Worm (Caenorhabditis elegans): Measurements from ENCODE around the gene R12B2.8.

The R12B2.8 gene

ce11 chrIII:5855637-5856179, 32.0 kb downstream of the R12B2.8 start, which contains the start of the genes cct-6 and alh-9 (continued):
- peak; percentile 14; the same call in 1 of the 2 replicates for TF ChIP-seq pha-4 (GFP tag; IDR thresholded peaks at IDR 0.05)
- peak; percentile 93 for TF ChIP-seq pha-4 (tag; optimal IDR thresholded peaks at IDR 0.05)
- TF ChIP-seq unc-39 (tag; optimal IDR thresholded peaks at IDR 0.05) = no peak
- TF ChIP-seq F44E2.7 (GFP tag; IDR thresholded peaks at IDR 0.05) = no peak

- TF ChIP-seq snpc-4 (tag; optimal IDR thresholded peaks at IDR 0.05) = no peak
- peak; percentile 39 for TF ChIP-seq ama-1 (optimal IDR thresholded peaks at IDR 0.05)
Observed at ce11 chrIII:5859008-5859407, 35.3 kb downstream of the R12B2.8 start, which contains the start of gene dpf-4. TSS of gene dpf-4 (plus strand) at chrIII:5859308.

DNA sequence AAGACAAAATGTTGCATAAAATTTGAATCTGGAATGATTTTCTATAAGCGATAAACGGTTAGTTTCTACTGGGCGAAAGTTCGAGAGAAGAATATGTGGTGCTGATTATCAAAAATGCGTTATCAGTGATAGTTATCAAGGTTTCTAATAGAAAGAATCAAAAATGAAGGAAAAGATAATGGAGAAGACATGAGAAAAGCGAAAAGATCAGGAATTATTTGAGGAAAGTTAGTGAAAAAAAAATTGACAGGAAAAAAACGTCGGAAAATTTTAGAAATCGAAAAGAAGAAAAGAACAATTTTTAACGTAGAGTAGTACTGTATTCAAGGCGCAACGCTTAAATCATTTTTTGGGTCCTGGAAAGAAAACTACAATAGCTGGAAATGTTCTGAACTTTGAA, 40.1 kb downstream of the R12B2.8 start, which contains the start of gene dnpp-1:
Gene dnpp-1, minus strand, starts transcription at position 30 of the 400 bp plus-strand sequence.
- TF ChIP-seq ZK337.2 (GFP tag; IDR thresholded peaks at IDR 0.05) = no peak
- TF ChIP-seq dmd-6 (GFP tag; IDR thresholded peaks at IDR 0.05) = peak; percentile 49; the same call in 1 of the 2 replicates
- TF ChIP-seq daf-16 (GFP tag; optimal IDR thresholded peaks at IDR 0.05) = no peak
- TF ChIP-seq daf-16 (tag; optimal IDR thresholded peaks at IDR 0.05) = peak; percentile 48
- TF ChIP-seq lsy-2 (tag; optimal IDR thresholded peaks at IDR 0.05) = no peak
- peak; percentile 71 for TF ChIP-seq dve-1 (tag; optimal IDR thresholded peaks at IDR 0.05; ENCODE audit: insufficient read depth)
- TF ChIP-seq saeg-2 (GFP tag; IDR thresholded peaks at IDR 0.05) = no peak
- TF ChIP-seq pqm-1 (tag; optimal IDR thresholded peaks at IDR 0.05) = peak; percentile 97
- TF ChIP-seq nhr-28 (tag; optimal IDR thresholded peaks at IDR 0.05) = peak; percentile 41
- TF ChIP-seq hlh-11 (tag; optimal IDR thresholded peaks at IDR 0.05) = peak; percentile 39
- no peak for TF ChIP-seq hmg-1.1 (GFP tag; IDR thresholded peaks at IDR 0.05)

DNA sequence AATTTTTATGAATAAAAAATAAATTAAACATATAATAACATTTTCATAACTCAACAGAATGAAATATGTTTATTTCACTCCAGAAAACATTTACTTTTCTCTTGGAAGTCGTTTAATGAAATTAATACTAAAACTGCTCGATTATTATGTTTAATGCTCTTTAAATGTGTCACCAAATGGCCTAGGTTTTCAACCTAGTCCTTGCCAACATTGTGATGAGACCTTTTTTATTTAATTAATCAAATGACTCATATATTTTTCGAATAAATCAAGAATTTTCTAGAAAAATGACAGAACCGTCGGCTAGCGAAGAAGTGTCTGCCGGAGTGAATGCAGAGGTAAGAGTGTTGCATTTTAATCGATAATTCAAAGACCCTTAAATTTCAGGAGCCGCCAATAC, 40.6 kb downstream of the R12B2.8 start, which contains the start of gene rabn-5:
Gene rabn-5, plus strand, starts transcription at position 284 of the 400 bp plus-strand sequence.
- no peak for TF ChIP-seq daf-16 (GFP tag; optimal IDR thresholded peaks at IDR 0.05)
- TF ChIP-seq daf-16 (tag; optimal IDR thresholded peaks at IDR 0.05) = no peak
- peak; percentile 64 for TF ChIP-seq mes-2 (tag; optimal IDR thresholded peaks at IDR 0.05; ENCODE audit: poor library complexity, severe bottlenecking)
- TF ChIP-seq duxl-1 (tag; optimal IDR thresholded peaks at IDR 0.05; ENCODE audit: poor library complexity) = no peak
- TF ChIP-seq hlh-30 (tag; optimal IDR thresholded peaks at IDR 0.05; ENCODE audit: insufficient read depth) = peak; percentile 40

- TF ChIP-seq nhr-237 (tag; optimal IDR thresholded peaks at IDR 0.05) (no peak), ceh-20 (GFP tag; IDR thresholded peaks at IDR 0.05) (no peak), egl-27 (tag; optimal IDR thresholded peaks at IDR 0.05) (no peak), aha-1 (tag) (peak; percentile 58), ceh-28 (tag; optimal IDR thresholded peaks at IDR 0.05) (no peak), lin-1 (GFP tag; IDR thresholded peaks at IDR 0.05) (no peak), nhr-25 (tag; optimal IDR thresholded peaks at IDR 0.05; ENCODE audit: borderline replicate concordance, insufficient read depth) (no peak), ZK337.2 (GFP tag; IDR thresholded peaks at IDR 0.05) (no peak)
Observed at ce11 chrIII:5868401-5868800, 44.7 kb downstream of the R12B2.8 start, which contains the start of gene eng-1. TSS of gene eng-1 (minus strand) at chrIII:5868501.

DNA sequence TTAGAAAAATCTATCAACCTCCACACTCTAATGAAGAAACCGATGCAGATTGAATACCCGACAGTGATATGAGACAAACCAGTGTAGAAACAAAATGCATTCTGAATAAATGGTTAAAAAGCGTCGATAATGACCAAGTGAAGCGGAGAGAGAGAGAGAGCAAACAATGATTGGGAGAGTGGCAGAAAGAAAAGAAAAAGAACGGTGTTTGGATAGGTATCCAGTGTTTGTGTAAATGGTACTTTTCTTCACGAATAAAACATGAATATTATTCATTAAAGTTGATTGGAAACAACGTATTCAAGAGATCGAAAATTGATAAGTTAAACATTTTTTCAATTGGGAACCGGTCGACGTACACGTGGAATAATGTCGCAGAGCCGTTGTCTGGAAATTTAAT, 45.7 kb downstream of the R12B2.8 start, which contains the start of gene F01F1.15:
Gene F01F1.15, minus strand, starts transcription at position 101 of the 400 bp plus-strand sequence.
- no peak for TF ChIP-seq zip-11 (GFP tag; IDR thresholded peaks at IDR 0.05)

DNA sequence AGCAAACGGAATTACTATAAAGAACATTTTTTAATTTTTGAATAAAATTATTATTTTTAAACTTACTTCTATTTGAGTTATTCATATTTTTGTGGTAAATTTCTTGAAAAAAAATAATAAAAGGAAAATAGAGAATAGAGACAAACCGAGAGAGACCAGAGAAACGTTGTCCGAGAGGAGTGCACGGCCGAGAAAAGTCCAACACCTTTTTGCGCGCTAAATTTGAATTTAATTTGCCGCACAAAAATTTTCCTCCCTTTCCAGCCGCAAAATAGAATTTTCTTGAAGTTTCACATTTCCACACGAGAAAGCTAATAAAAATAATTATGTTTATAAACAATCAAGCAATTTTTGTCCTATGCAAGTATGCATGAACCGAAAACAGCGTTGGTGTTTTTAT, 48.0 kb downstream of the R12B2.8 start, which contains the start of the genes F01F1.11 and F01F1.3:
Gene F01F1.11, minus strand, starts transcription at position 118 of the 400 bp plus-strand sequence.
Gene F01F1.3, plus strand, starts transcription at position 179 of the 400 bp plus-strand sequence.
- peak; percentile 99 for TF ChIP-seq mes-2 (tag; optimal IDR thresholded peaks at IDR 0.05; ENCODE audit: poor library complexity, severe bottlenecking)
- TF ChIP-seq unc-130 (GFP tag; optimal IDR thresholded peaks at IDR 0.05) = peak; percentile 83
- TF ChIP-seq lin-13 (GFP tag; optimal IDR thresholded peaks at IDR 0.05) = peak; percentile 26
- TF ChIP-seq hlh-30 (tag; optimal IDR thresholded peaks at IDR 0.05; ENCODE audit: insufficient read depth) = peak; percentile 53
- TF ChIP-seq dve-1 (tag; optimal IDR thresholded peaks at IDR 0.05; ENCODE audit: insufficient read depth) = peak; percentile 75
- TF ChIP-seq daf-16 (GFP tag; optimal IDR thresholded peaks at IDR 0.05) = no peak
- peak; percentile 18 for TF ChIP-seq daf-16 (tag; optimal IDR thresholded peaks at IDR 0.05)
- TF ChIP-seq T20F7.1 (GFP tag; optimal IDR thresholded peaks at IDR 0.05) = peak; percentile 61
- peak; percentile 72 for TF ChIP-seq lin-38 (GFP tag; IDR thresholded peaks at IDR 0.05)
- TF ChIP-seq nhr-28 (tag; optimal IDR thresholded peaks at IDR 0.05) = peak; percentile 41
- TF ChIP-seq pha-4 (GFP tag; IDR thresholded peaks at IDR 0.05) = 0 out of 2 replicates have a peak, but pooled peaks have one; percentile 21
- no peak for TF ChIP-seq pha-4 (tag; optimal IDR thresholded peaks at IDR 0.05)
- TF ChIP-seq ZK337.2 (GFP tag; IDR thresholded peaks at IDR 0.05) = peak; percentile 90
- peak in 1 of 2 experiments; percentile 89 for TF ChIP-seq lsy-2 (tag; optimal IDR thresholded peaks at IDR 0.05)
- TF ChIP-seq duxl-1 (tag; optimal IDR thresholded peaks at IDR 0.05; ENCODE audit: poor library complexity) = peak; percentile 68
- no peak for TF ChIP-seq php-3 (GFP tag; IDR thresholded peaks at IDR 0.05)
- TF ChIP-seq nhr-102 (tag; optimal IDR thresholded peaks at IDR 0.05) = peak; percentile 39
- TF ChIP-seq hlh-11 (tag; optimal IDR thresholded peaks at IDR 0.05) = peak; percentile 51
- TF ChIP-seq nhr-6 (tag; optimal IDR thresholded peaks at IDR 0.05) = peak; percentile 62
- TF ChIP-seq hmg-1.1 (GFP tag; IDR thresholded peaks at IDR 0.05) = peak; percentile 58
- TF ChIP-seq ctbp-1 (GFP tag; IDR thresholded peaks at IDR 0.05) = no peak

All from whole organism, L4 larva.